Worm (Caenorhabditis elegans) whole organism, L1 larva: ENCODE measurements around the gene lrch-1.

ENCODE experiments used
- C04F5.9 ChIP-seq: sonication (generic microtip); optimal IDR thresholded peaks from 2 replicates; lab custom pipeline; 2016; ENCODE audit warnings: missing genetic modification characterization, missing compliant biosample characterization
- C16A3.4 ChIP-seq: fragments of 150-350 bp; optimal IDR thresholded peaks from 2 replicates; lab custom pipeline; 2014; ENCODE audit warnings: missing biosample characterization, missing genetic modification characterization
- Y116A8C.19 ChIP-seq: sonication (generic microtip); optimal IDR thresholded peaks from 2 replicates; lab custom pipeline; 2016; ENCODE audit warnings: missing compliant biosample characterization, missing genetic modification characterization, borderline replicate concordance
- alr-1 ChIP-seq: fragments of 200-800 bp; sonication (Bioruptor generic); optimal IDR thresholded peaks from 2 replicates; lab custom pipeline; 2018; ENCODE audit warnings: borderline replicate concordance, mild to moderate bottlenecking, missing genetic modification characterization, missing compliant biosample characterization
- ama-1 ChIP-seq: fragments of 150-350 bp; optimal IDR thresholded peaks from 2 replicates; lab custom pipeline; 2014
- ceh-63 ChIP-seq: fragments of 200-800 bp; sonication (Bioruptor generic); optimal IDR thresholded peaks from 2 replicates; lab custom pipeline; 2018; ENCODE audit warnings: mild to moderate bottlenecking, missing genetic modification characterization, missing compliant biosample characterization
- ceh-82 ChIP-seq, 3 experiments: fragments of 150-350 bp in 1 of 3; sonication (generic microtip) in 2 of 3; optimal IDR thresholded peaks; 2 replicates each; lab custom pipeline; 2014 to 2017; ENCODE audit warnings: missing biosample characterization in 3 of 3, missing genetic modification characterization in 3 of 3
- ceh-90 ChIP-seq: sonication (generic microtip); optimal IDR thresholded peaks from 2 replicates; lab custom pipeline; 2016; ENCODE audit warnings: missing genetic modification characterization, missing compliant biosample characterization
- ces-1 ChIP-seq: fragments of 150-350 bp; optimal IDR thresholded peaks from 2 replicates; lab custom pipeline; 2014; ENCODE audit warnings: missing biosample characterization, missing genetic modification reagents, missing genetic modification characterization
- dpl-1 ChIP-seq, 3 experiments: fragments of 150-350 bp in 2 of 3; sonication (generic microtip) in 1 of 3; optimal IDR thresholded peaks; 2 replicates each; lab custom pipeline; 2014 to 2017; ENCODE audit warnings: missing biosample characterization in 3 of 3, missing genetic modification characterization in 3 of 3, missing genetic modification reagents in 3 of 3
- dsc-1 ChIP-seq: sonication (generic microtip); optimal IDR thresholded peaks from 2 replicates; lab custom pipeline; 2016; ENCODE audit warnings: mild to moderate bottlenecking, missing genetic modification characterization, missing compliant biosample characterization
- efl-1 ChIP-seq, 4 experiments: fragments of 150-350 bp; optimal IDR thresholded peaks in 3 of 4; peaks in 1 of 4; 1 replicate in 1 of 4; 2 replicates in 3 of 4; lab custom pipeline; 2014; ENCODE audit warnings: missing biosample characterization in 2 of 4, missing genetic modification characterization in 2 of 4, missing genetic modification reagents in 2 of 4
- efl-3 ChIP-seq: fragments of 200-800 bp; sonication (Bioruptor generic); optimal IDR thresholded peaks from 2 replicates; lab custom pipeline; 2018; ENCODE audit warnings: mild to moderate bottlenecking, missing genetic modification characterization, missing compliant biosample characterization
- elt-3 ChIP-seq, 6 experiments: fragments of 150-350 bp in 1 of 6; sonication (generic microtip); optimal IDR thresholded peaks; 2 replicates each; lab custom pipeline; 2017 to 2018; ENCODE audit warnings: missing biosample characterization in 6 of 6, missing genetic modification characterization in 6 of 6, inconsistent platforms in 1 of 6
- fkh-10 ChIP-seq: sonication (generic microtip); optimal IDR thresholded peaks from 2 replicates; lab custom pipeline; 2017; ENCODE audit warnings: missing biosample characterization, missing genetic modification reagents, missing genetic modification characterization
- grh-1 ChIP-seq: fragments of 200-800 bp; sonication (Bioruptor generic); IDR thresholded peaks from 2 replicates; pipeline ENCODE4 v1.3.6; 2022; ENCODE audit warnings: missing genetic modification reagents, missing genetic modification characterization, missing compliant biosample characterization
- hlh-17 ChIP-seq: fragments of 200-800 bp; sonication (Bioruptor generic); optimal IDR thresholded peaks from 2 replicates; lab custom pipeline; 2018; ENCODE audit warnings: missing genetic modification characterization, mild to moderate bottlenecking, missing compliant biosample characterization, moderate library complexity, borderline replicate concordance
- isw-1 ChIP-seq: fragments of 200-800 bp; sonication (Bioruptor generic); IDR thresholded peaks from 2 replicates; pipeline ENCODE4 v1.3.6; 2022; ENCODE audit warnings: missing genetic modification characterization, missing compliant biosample characterization
- lin-39 ChIP-seq: fragments of 150-350 bp; optimal IDR thresholded peaks from 2 replicates; lab custom pipeline; 2014; ENCODE audit warnings: missing biosample characterization, missing genetic modification reagents, missing genetic modification characterization
- lsy-2 ChIP-seq, 2 experiments: fragments of 150-350 bp; optimal IDR thresholded peaks; 2 replicates each; lab custom pipeline; 2014; ENCODE audit warnings: missing biosample characterization in 2 of 2, missing genetic modification characterization in 2 of 2
- mdl-1 ChIP-seq, 2 experiments: fragments of 150-350 bp; optimal IDR thresholded peaks; 2 replicates each; lab custom pipeline; 2014 to 2017; ENCODE audit warnings: missing biosample characterization in 2 of 2, missing genetic modification characterization in 2 of 2, inconsistent platforms in 1 of 2
- nhr-11 ChIP-seq: fragments of 150-350 bp; optimal IDR thresholded peaks from 2 replicates; lab custom pipeline; 2014; ENCODE audit warnings: missing biosample characterization, missing genetic modification characterization
- nhr-19 ChIP-seq: fragments of 200-800 bp; sonication (Bioruptor generic); conservative IDR thresholded peaks from 2 replicates; pipeline ENCODE4 v1.3.6; 2022; ENCODE audit warnings: missing genetic modification characterization, missing compliant biosample characterization
- nhr-20 ChIP-seq: sonication (generic microtip); optimal IDR thresholded peaks from 2 replicates; lab custom pipeline; 2016; ENCODE audit warnings: mild to moderate bottlenecking, missing genetic modification characterization, missing compliant biosample characterization
- nhr-237 ChIP-seq: fragments of 150-350 bp; optimal IDR thresholded peaks from 2 replicates; lab custom pipeline; 2014; ENCODE audit warnings: missing biosample characterization, missing genetic modification characterization
- nhr-28 ChIP-seq: fragments of 150-350 bp; optimal IDR thresholded peaks from 2 replicates; lab custom pipeline; 2014; ENCODE audit warnings: missing biosample characterization, missing genetic modification characterization
- nhr-47 ChIP-seq: sonication (generic microtip); optimal IDR thresholded peaks from 2 replicates; lab custom pipeline; 2016; ENCODE audit warnings: mild to moderate bottlenecking, missing genetic modification characterization, moderate library complexity, missing compliant biosample characterization
- nhr-71 ChIP-seq: sonication (generic microtip); optimal IDR thresholded peaks from 2 replicates; lab custom pipeline; 2016; ENCODE audit warnings: mild to moderate bottlenecking, missing genetic modification characterization, moderate library complexity, missing compliant biosample characterization
- nhr-76 ChIP-seq: sonication (generic microtip); optimal IDR thresholded peaks from 2 replicates; lab custom pipeline; 2017; ENCODE audit warnings: missing biosample characterization, missing genetic modification characterization
- nhr-90 ChIP-seq: sonication (generic microtip); optimal IDR thresholded peaks from 2 replicates; lab custom pipeline; 2016; ENCODE audit warnings: mild to moderate bottlenecking, missing genetic modification characterization, missing compliant biosample characterization; ENCODE audit not compliant: poor library complexity
- pag-3 ChIP-seq: sonication (generic microtip); optimal IDR thresholded peaks from 2 replicates; lab custom pipeline; 2017; ENCODE audit warnings: missing genetic modification characterization, mild to moderate bottlenecking, missing compliant biosample characterization, antibody characterized with exemption, borderline replicate concordance; ENCODE audit not compliant: insufficient read depth
- pqm-1 ChIP-seq: sonication (generic microtip); optimal IDR thresholded peaks from 3 replicates; lab custom pipeline; 2017; ENCODE audit warnings: missing biosample characterization, missing genetic modification characterization
- rnt-1 ChIP-seq: sonication (generic microtip); optimal IDR thresholded peaks from 2 replicates; lab custom pipeline; 2016; ENCODE audit warnings: mild to moderate bottlenecking, missing genetic modification characterization, moderate library complexity, missing compliant biosample characterization
- skn-1 ChIP-seq: fragments of 150-350 bp; optimal IDR thresholded peaks from 2 replicates; lab custom pipeline; 2014; ENCODE audit warnings: missing biosample characterization, missing genetic modification characterization
- snu-23 ChIP-seq: sonication (generic microtip); optimal IDR thresholded peaks from 2 replicates; lab custom pipeline; 2016; ENCODE audit warnings: missing genetic modification characterization, missing compliant biosample characterization
- sox-4 ChIP-seq: sonication (generic microtip); optimal IDR thresholded peaks from 2 replicates; lab custom pipeline; 2016; ENCODE audit warnings: missing genetic modification characterization, missing compliant biosample characterization
- sptf-1 ChIP-seq: fragments of 150-350 bp; optimal IDR thresholded peaks from 2 replicates; lab custom pipeline; 2014; ENCODE audit warnings: missing biosample characterization, missing genetic modification characterization
- tbx-2 ChIP-seq: sonication (generic microtip); optimal IDR thresholded peaks from 2 replicates; lab custom pipeline; 2016; ENCODE audit warnings: missing genetic modification characterization, missing compliant biosample characterization
- unc-130 ChIP-seq: fragments of 150-350 bp; optimal IDR thresholded peaks from 2 replicates; lab custom pipeline; 2017; ENCODE audit warnings: missing biosample characterization, missing genetic modification characterization, inconsistent platforms
- unc-98 ChIP-seq: fragments of 200-800 bp; sonication (Bioruptor generic); IDR thresholded peaks from 2 replicates; pipeline ENCODE4 v1.3.6; 2022; ENCODE audit warnings: missing genetic modification characterization, missing compliant biosample characterization
- xbp-1 ChIP-seq: sonication (generic microtip); optimal IDR thresholded peaks from 2 replicates; lab custom pipeline; 2016; ENCODE audit warnings: missing genetic modification characterization, missing compliant biosample characterization
- zip-4 ChIP-seq: fragments of 200-800 bp; sonication (Bioruptor generic); optimal IDR thresholded peaks from 2 replicates; lab custom pipeline; 2018; ENCODE audit warnings: mild to moderate bottlenecking, missing genetic modification characterization, moderate library complexity, missing compliant biosample characterization
- ztf-11 ChIP-seq, 2 experiments: sonication (generic microtip); optimal IDR thresholded peaks; 2 replicates each; lab custom pipeline; 2016 to 2017; ENCODE audit warnings: missing genetic modification characterization in 2 of 2, missing biosample characterization in 1 of 2, missing compliant biosample characterization in 1 of 2

lrch-1 gene

ce11 chrX:6207687-6208088, 8.8 kb downstream of the lrch-1 start, which contains the start of gene T13C5.6 (continued):
- peak; percentile 94 for TF ChIP-seq nhr-47 (tag; lab: Kevin White, UChicago)
- TF ChIP-seq nhr-28: no peak
- TF ChIP-seq C16A3.4: peak; percentile 93

DNA sequence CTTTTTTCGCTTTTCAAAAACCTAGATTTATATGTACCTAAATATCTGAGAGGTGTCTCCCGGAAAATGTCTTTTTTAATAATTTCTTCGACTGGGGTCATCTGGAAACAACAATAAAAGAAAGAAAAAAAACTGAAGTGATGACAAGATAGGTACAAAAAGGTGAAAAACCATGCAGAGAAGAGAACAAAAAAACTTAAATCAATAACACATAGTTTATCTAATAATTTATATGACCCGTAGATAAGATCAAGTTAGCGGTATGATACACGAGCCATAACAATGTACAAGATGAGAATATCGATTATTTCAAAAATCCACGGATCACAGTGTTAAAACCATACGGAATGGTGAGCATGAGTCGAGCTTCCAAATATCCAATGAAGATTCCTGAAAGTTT, 10.1 kb downstream of the lrch-1 start, which contains the start of gene mtp-18:
mtp-18 (minus strand) TSS at position 101 of the 400 bp plus-strand sequence.
- no peak for TF ChIP-seq nhr-71
- TF ChIP-seq efl-3 (GFP tag; lab: Kevin White, UChicago): no peak
- no peak for TF ChIP-seq C04F5.9
- no peak for TF ChIP-seq mdl-1 (tag; optimal IDR thresholded peaks at IDR 0.05; lab: Kevin White, UChicago)
- no peak for TF ChIP-seq grh-1 (GFP tag; lab: Robert Waterston, UW)
- no peak for TF ChIP-seq ces-1 (GFP tag; lab: Kevin White, UChicago)
- no peak for TF ChIP-seq tbx-2 (tag; lab: Kevin White, UChicago)
- TF ChIP-seq rnt-1: no peak
- TF ChIP-seq fkh-10 (GFP tag; lab: Kevin White, UChicago): no peak
- TF ChIP-seq unc-98 (GFP tag; lab: Robert Waterston, UW): no peak
- no peak for TF ChIP-seq lin-39 (tag; lab: Kevin White, UChicago)

DNA sequence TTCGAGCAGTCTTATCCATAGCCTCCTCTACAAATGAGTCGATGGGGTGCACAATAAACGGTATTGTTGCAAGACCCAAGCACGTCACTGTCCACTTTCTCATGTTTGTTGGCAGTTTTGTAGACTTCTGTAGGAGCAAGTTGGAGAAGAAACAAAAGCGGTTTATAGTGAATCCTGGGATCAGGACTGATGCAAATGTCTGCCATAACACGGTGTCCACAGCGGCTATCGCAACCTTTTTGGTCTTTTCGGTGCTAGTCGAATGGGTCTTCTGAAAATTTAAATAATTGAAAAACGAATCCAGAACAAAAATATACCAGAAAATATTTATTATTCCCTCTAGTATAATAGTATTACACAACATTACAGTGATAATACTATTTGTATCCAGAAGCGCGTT, 11.1 kb downstream of the lrch-1 start:
- TF ChIP-seq efl-3 (GFP tag; lab: Kevin White, UChicago) (no peak), sox-4 (tag; lab: Kevin White, UChicago) (no peak), hlh-17 (GFP tag; lab: Kevin White, UChicago) (no peak), C04F5.9 (no peak), ceh-90 (tag; lab: Kevin White, UChicago) (no peak)

ce11 chrX:6204696-6205232, 11.7 kb downstream of the lrch-1 start, which contains the start of gene bca-1:
Gene bca-1, minus strand, starts transcription at chrX:6204746.
- TF ChIP-seq nhr-71 (peak; percentile 97), dpl-1 (GFP tag; optimal IDR thresholded peaks at IDR 0.05; lab: Kevin White, UChicago) (peak in 1 of 3 experiments; percentile 21), nhr-76 (tag; lab: Kevin White, UChicago) (no peak), zip-4 (GFP tag; lab: Kevin White, UChicago) (no peak), nhr-237 (no peak), skn-1 (no peak), nhr-11 (tag; lab: Kevin White, UChicago) (no peak), nhr-19 (GFP tag; lab: Robert Waterston, UW) (peak; percentile 97), nhr-20 (tag; lab: Kevin White, UChicago) (peak; percentile 88), Y116A8C.19 (no peak), pqm-1 (tag; lab: Kevin White, UChicago) (no peak), ceh-90 (tag; lab: Kevin White, UChicago) (no peak), sptf-1 (tag; lab: Kevin White, UChicago) (no peak), lin-39 (tag; lab: Kevin White, UChicago) (no peak), grh-1 (GFP tag; lab: Robert Waterston, UW) (peak; percentile 40), lsy-2 (tag; optimal IDR thresholded peaks at IDR 0.05; lab: Kevin White, UChicago) (peak in 1 of 2 experiments; percentile 16), xbp-1 (tag; lab: Kevin White, UChicago) (peak; percentile 72), snu-23 (peak; percentile 91), ama-1 (lab: Kevin White, UChicago) (no peak), ceh-82 (tag; optimal IDR thresholded peaks at IDR 0.05; lab: Kevin White, UChicago) (no peak), nhr-90 (tag; lab: Kevin White, UChicago) (peak; percentile 69), rnt-1 (peak; percentile 49), efl-1 (optimal IDR thresholded peaks at IDR 0.05; lab: Kevin White, UChicago) (no peak), efl-1 (GFP tag; optimal IDR thresholded peaks at IDR 0.05 in 1 of 2; lab: Kevin White, UChicago) (peak in 1 of 2 experiments; percentile 84), unc-130 (tag; lab: Kevin White, UChicago) (peak; percentile 50), pag-3 (tag; lab: Kevin White, UChicago) (no peak), C04F5.9 (no peak), mdl-1 (tag; optimal IDR thresholded peaks at IDR 0.05; lab: Kevin White, UChicago) (peak in 1 of 2 experiments; percentile 69), C16A3.4 (peak; percentile 44), alr-1 (tag; lab: Kevin White, UChicago) (no peak), ztf-11 (tag; optimal IDR thresholded peaks at IDR 0.05; lab: Kevin White, UChicago) (no peak), ceh-63 (GFP tag; lab: Kevin White, UChicago) (no peak), nhr-47 (tag; lab: Kevin White, UChicago) (peak; percentile 56), isw-1 (GFP tag; lab: Robert Waterston, UW) (no peak), dsc-1 (no peak), elt-3 (tag; optimal IDR thresholded peaks at IDR 0.05; lab: Kevin White, UChicago) (peak in 2 of 6 experiments; percentile 59 to 68), nhr-28 (no peak), tbx-2 (tag; lab: Kevin White, UChicago) (peak; percentile 69)
